Worm (Caenorhabditis elegans) whole organism, late embryonic: ENCODE results near the gene ceh-53.

Source experiments
- C38D4.7 ChIP-seq: fragments of 200-800 bp; sonication (Bioruptor generic); optimal IDR thresholded peaks from 2 replicates; lab custom pipeline; 2018; ENCODE audit warnings: mild to moderate bottlenecking, missing genetic modification characterization, moderate library complexity, missing compliant biosample characterization
- K09A11.1 ChIP-seq: sonication (generic microtip); optimal IDR thresholded peaks from 2 replicates; lab custom pipeline; 2017; ENCODE audit warnings: antibody characterized with exemption, mild to moderate bottlenecking, missing genetic modification characterization, missing compliant biosample characterization; ENCODE audit not compliant: insufficient read depth
- ceh-31 ChIP-seq: sonication (generic microtip); optimal IDR thresholded peaks from 2 replicates; lab custom pipeline; 2016; ENCODE audit warnings: missing genetic modification characterization, missing compliant biosample characterization
- hlh-8 ChIP-seq: sonication (generic microtip); optimal IDR thresholded peaks from 2 replicates; lab custom pipeline; 2016; ENCODE audit warnings: missing genotype, missing genetic modification characterization, missing compliant biosample characterization
- nhr-232 ChIP-seq: sonication (generic microtip); optimal IDR thresholded peaks from 2 replicates; lab custom pipeline; 2016; ENCODE audit warnings: missing genetic modification characterization, missing compliant biosample characterization
- npax-4 ChIP-seq: sonication (generic microtip); optimal IDR thresholded peaks from 2 replicates; lab custom pipeline; 2016; ENCODE audit warnings: missing genetic modification characterization, missing compliant biosample characterization
- pag-3 ChIP-seq: sonication (generic microtip); optimal IDR thresholded peaks from 2 replicates; lab custom pipeline; 2016; ENCODE audit warnings: missing compliant biosample characterization, missing genetic modification characterization, borderline replicate concordance
- pax-1 ChIP-seq: fragments of 150-350 bp; optimal IDR thresholded peaks from 2 replicates; lab custom pipeline; 2014; ENCODE audit warnings: missing biosample characterization, missing genetic modification characterization
- sdc-2 ChIP-seq: sonication (generic microtip); optimal IDR thresholded peaks from 2 replicates; lab custom pipeline; 2016; ENCODE audit warnings: missing genotype, missing genetic modification characterization, missing compliant biosample characterization
- unc-55 ChIP-seq: sonication (generic microtip); optimal IDR thresholded peaks from 2 replicates; lab custom pipeline; 2017; ENCODE audit warnings: missing biosample characterization, missing genetic modification reagents, missing genetic modification characterization

DNA sequence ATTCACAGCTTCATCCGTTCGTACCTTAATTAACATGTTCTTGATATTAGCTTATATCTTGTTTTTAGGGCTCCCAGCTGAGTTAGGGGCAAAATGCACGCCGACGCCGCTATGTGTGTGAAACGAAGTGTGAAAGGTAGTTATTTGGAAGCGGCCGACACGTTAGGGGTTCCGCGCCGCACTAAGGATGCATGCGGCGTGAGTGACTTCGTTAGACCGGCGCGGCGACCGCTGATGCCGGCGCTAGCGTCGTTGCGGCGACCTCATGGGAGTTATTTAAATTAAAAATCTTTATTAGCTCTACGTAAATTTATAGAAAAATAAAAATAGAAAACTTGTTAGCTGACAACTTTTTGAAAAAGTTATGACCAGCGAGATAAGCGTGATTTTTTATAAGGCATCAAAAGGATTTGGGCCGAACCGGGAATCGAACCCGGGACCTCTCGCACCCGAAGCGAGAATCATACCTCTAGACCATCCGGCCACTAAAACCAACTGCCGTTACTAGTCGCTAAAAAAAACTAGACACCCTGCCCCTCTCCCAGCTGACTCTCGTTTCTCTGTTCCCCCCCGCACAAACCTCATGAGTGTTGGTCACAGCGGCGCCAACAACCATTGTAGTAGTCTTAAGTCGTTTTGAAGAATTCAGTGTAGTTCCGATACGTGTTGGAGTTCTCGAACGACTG is 53.9 kb downstream of the ceh-53 start:
- TF ChIP-seq pax-1 (tag; lab: Kevin White, UChicago) (no peak), nhr-232 (tag; lab: Kevin White, UChicago) (peak; percentile 63), hlh-8 (tag; lab: Kevin White, UChicago) (no peak), pag-3 (no peak), ceh-31 (tag; lab: Kevin White, UChicago) (no peak), C38D4.7 (peak; percentile 52), sdc-2 (tag; lab: Kevin White, UChicago) (peak; percentile 13), npax-4 (tag; lab: Kevin White, UChicago) (peak; percentile 33), unc-55 (GFP tag; lab: Kevin White, UChicago) (no peak), K09A11.1 (tag; lab: Kevin White, UChicago) (peak; percentile 39)
